Fruit fly (Drosophila melanogaster) whole organism, embryonic: ENCODE results near the gene CG13088.

Source experiments
- CG10274 ChIP-seq: fragments of 200-800 bp; sonication (Bioruptor generic); optimal IDR thresholded peaks from 3 replicates; lab custom pipeline; 2017; ENCODE audit warnings: missing biosample characterization, mild to moderate bottlenecking, missing genetic modification characterization
- CG11093 ChIP-seq: fragments of 200-800 bp; sonication (Bioruptor generic); IDR thresholded peaks from 3 replicates; pipeline ENCODE4 v1.3.6; 2022; ENCODE audit warnings: missing biosample characterization, missing genetic modification characterization
- CG14860 ChIP-seq: fragments of 200-800 bp; sonication (Bioruptor generic); IDR thresholded peaks from 3 replicates; pipeline ENCODE4 v1.3.6; 2022; ENCODE audit warnings: missing biosample characterization, missing genetic modification characterization; ENCODE audit not compliant: partially characterized antibody
- CG14965 ChIP-seq: fragments of 200-800 bp; sonication (Bioruptor generic); optimal IDR thresholded peaks from 2 replicates; lab custom pipeline; 2016; ENCODE audit warnings: missing biosample characterization, missing genetic modification characterization, borderline replicate concordance
- CG15479 ChIP-seq: fragments of 200-800 bp; sonication (Bioruptor generic); optimal IDR thresholded peaks from 3 replicates; lab custom pipeline; 2019; ENCODE audit warnings: missing biosample characterization, mild to moderate bottlenecking, missing genetic modification characterization, moderate library complexity
- CG15601 ChIP-seq: fragments of 200-800 bp; sonication (Bioruptor generic); optimal IDR thresholded peaks from 3 replicates; lab custom pipeline; 2019; ENCODE audit warnings: missing biosample characterization, mild to moderate bottlenecking, missing genetic modification characterization, moderate library complexity
- CG31365 ChIP-seq: fragments of 200-800 bp; sonication (Bioruptor generic); optimal IDR thresholded peaks from 2 replicates; lab custom pipeline; 2018; ENCODE audit warnings: missing biosample characterization, mild to moderate bottlenecking, missing genetic modification characterization
- CG3163 ChIP-seq: fragments of 200-800 bp; sonication (Bioruptor generic); optimal IDR thresholded peaks from 3 replicates; lab custom pipeline; 2016; ENCODE audit warnings: missing biosample characterization, missing genetic modification characterization
- CG42726 ChIP-seq: fragments of 200-800 bp; sonication (Bioruptor generic); IDR thresholded peaks from 2 replicates; pipeline ENCODE4 v1.3.6; 2022; ENCODE audit warnings: missing biosample characterization, missing genetic modification characterization; ENCODE audit not compliant: partially characterized antibody
- CG7357 ChIP-seq: fragments of 200-800 bp; sonication (Bioruptor generic); IDR thresholded peaks from 3 replicates; pipeline ENCODE4 v1.3.6; 2022; ENCODE audit warnings: missing biosample characterization, missing genetic modification characterization
- CG8924 ChIP-seq: fragments of 200-800 bp; optimal IDR thresholded peaks from 3 replicates; lab custom pipeline; 2019; ENCODE audit warnings: missing biosample characterization, mild to moderate bottlenecking, missing genetic modification characterization, moderate library complexity
- CG9817 ChIP-seq: fragments of 200-800 bp; sonication (Bioruptor generic); optimal IDR thresholded peaks from 2 replicates; lab custom pipeline; 2018; ENCODE audit warnings: missing biosample characterization, mild to moderate bottlenecking, missing genetic modification characterization, moderate library complexity
- Chrac-16 ChIP-seq: fragments of 200-800 bp; sonication (Bioruptor generic); optimal IDR thresholded peaks from 3 replicates; lab custom pipeline; 2016; ENCODE audit warnings: missing biosample characterization, missing genetic modification characterization
- ERR ChIP-seq: fragments of 200-800 bp; sonication (Bioruptor generic); optimal IDR thresholded peaks from 2 replicates; lab custom pipeline; 2016; ENCODE audit warnings: missing biosample characterization, missing genetic modification characterization
- Gug ChIP-seq: fragments of 200-800 bp; sonication (Bioruptor generic); IDR thresholded peaks from 4 replicates; pipeline ENCODE4 v1.3.6; 2022; ENCODE audit warnings: missing biosample characterization, missing genetic modification characterization
- Hr51 ChIP-seq, 2 experiments: fragments of 200-800 bp; sonication (Bioruptor generic); optimal IDR thresholded peaks; 2 replicates in 1 of 2; 3 replicates in 1 of 2; lab custom pipeline; 2016 to 2018; ENCODE audit warnings: missing biosample characterization in 2 of 2, missing genetic modification characterization in 2 of 2, mild to moderate bottlenecking in 1 of 2, moderate library complexity in 1 of 2
- Lpt ChIP-seq: fragments of >200 bp; optimal IDR thresholded peaks from 2 replicates; lab custom pipeline; 2018; ENCODE audit warnings: missing biosample characterization, missing genetic modification characterization
- NC2α ChIP-seq: fragments of 200-800 bp; sonication (Bioruptor generic); optimal IDR thresholded peaks from 2 replicates; lab custom pipeline; 2016; ENCODE audit warnings: missing biosample characterization, missing genetic modification characterization
- Nf-YA ChIP-seq: fragments of 200-800 bp; sonication (Bioruptor generic); IDR thresholded peaks from 2 replicates; pipeline ENCODE4 v1.3.6; 2022; ENCODE audit warnings: missing biosample characterization, missing genetic modification characterization
- Nf-YB ChIP-seq: fragments of 200-800 bp; sonication (Bioruptor generic); optimal IDR thresholded peaks from 3 replicates; lab custom pipeline; 2019; ENCODE audit warnings: missing biosample characterization, mild to moderate bottlenecking, missing genetic modification characterization, moderate library complexity
- Optix ChIP-seq: fragments of 200-800 bp; sonication (Bioruptor generic); IDR thresholded peaks from 3 replicates; pipeline ENCODE4 v1.3.6; 2022; ENCODE audit warnings: missing biosample characterization, missing genetic modification characterization
- Poxn ChIP-seq: fragments of 200-800 bp; sonication (Bioruptor generic); IDR thresholded peaks from 2 replicates; pipeline ENCODE4 v1.3.6; 2022; ENCODE audit warnings: missing biosample characterization, missing genetic modification characterization
- Ptx1 ChIP-seq: fragments of 200-800 bp; sonication (Bioruptor generic); IDR thresholded peaks from 2 replicates; pipeline ENCODE4 v1.3.6; 2022; ENCODE audit warnings: missing biosample characterization, missing genetic modification characterization
- Ravus ChIP-seq: fragments of 200-800 bp; sonication (Bioruptor generic); IDR thresholded peaks from 2 replicates; pipeline ENCODE4 v1.3.6; 2022; ENCODE audit warnings: missing biosample characterization, missing genetic modification characterization
- Xbp1 ChIP-seq: fragments of 200-800 bp; sonication (Bioruptor generic); optimal IDR thresholded peaks from 3 replicates; lab custom pipeline; 2016; ENCODE audit warnings: missing biosample characterization, mild to moderate bottlenecking, missing genetic modification characterization
- bab2 ChIP-seq: fragments of 200-800 bp; sonication (Bioruptor generic); optimal IDR thresholded peaks from 2 replicates; lab custom pipeline; 2016; ENCODE audit warnings: missing biosample characterization, missing genetic modification characterization
- bowl ChIP-seq: fragments of 200-800 bp; sonication (Bioruptor generic); IDR thresholded peaks from 2 replicates; pipeline ENCODE4 v1.3.6; 2022; ENCODE audit warnings: missing biosample characterization, missing genetic modification characterization
- cato ChIP-seq: fragments of 200-800 bp; sonication (Bioruptor generic); optimal IDR thresholded peaks from 2 replicates; lab custom pipeline; 2016; ENCODE audit warnings: missing biosample characterization, missing genetic modification characterization, borderline replicate concordance
- croc ChIP-seq: fragments of 200-800 bp; sonication (Bioruptor generic); conservative IDR thresholded peaks from 3 replicates; pipeline ENCODE4 v1.3.6; 2022; ENCODE audit warnings: missing biosample characterization, missing genetic modification characterization
- dpn ChIP-seq, 2 experiments: fragments of 200-800 bp; sonication (Bioruptor generic); optimal IDR thresholded peaks; 3 replicates each; lab custom pipeline; 2016; ENCODE audit warnings: missing biosample characterization in 2 of 2, missing genetic modification characterization in 2 of 2
- gcm2 ChIP-seq: fragments of 200-800 bp; sonication (Bioruptor generic); optimal IDR thresholded peaks from 2 replicates; lab custom pipeline; 2016; ENCODE audit warnings: missing biosample characterization, missing genetic modification characterization
- hkb ChIP-seq, 2 experiments: fragments of 200-800 bp in 1 of 2; fragments of >200 bp in 1 of 2; sonication (Bioruptor generic) in 1 of 2; IDR thresholded peaks in 1 of 2; optimal IDR thresholded peaks in 1 of 2; 2 replicates each; pipeline versions ENCODE4 v1.3.6 to Lab custom; 2017 to 2022; ENCODE audit warnings: missing biosample characterization in 1 of 2, missing genetic modification characterization in 1 of 2
- inv ChIP-seq: fragments of 200-800 bp; sonication (Bioruptor generic); IDR thresholded peaks from 2 replicates; pipeline ENCODE4 v1.3.6; 2022; ENCODE audit warnings: missing biosample characterization, missing genetic modification characterization; ENCODE audit not compliant: partially characterized antibody
- kay ChIP-seq: fragments of 200-800 bp; sonication (Bioruptor generic); optimal IDR thresholded peaks from 2 replicates; lab custom pipeline; 2016; ENCODE audit warnings: missing biosample characterization, missing genetic modification characterization
- kni ChIP-seq: fragments of 200-800 bp; sonication (Bioruptor generic); optimal IDR thresholded peaks from 3 replicates; lab custom pipeline; 2017; ENCODE audit warnings: mild to moderate bottlenecking, missing biosample characterization, missing genetic modification reagents, missing genetic modification characterization
- lola ChIP-seq, 3 experiments: fragments of >200 bp in 2 of 3; fragments of 200-800 bp in 1 of 3; sonication (Bioruptor generic) in 1 of 3; optimal IDR thresholded peaks; 2 replicates each; lab custom pipeline; 2017 to 2019; ENCODE audit warnings: missing biosample characterization in 3 of 3, missing genetic modification characterization in 3 of 3, mild to moderate bottlenecking in 1 of 3, moderate library complexity in 1 of 3
- mirr ChIP-seq: fragments of 200-800 bp; sonication (Bioruptor generic); optimal IDR thresholded peaks from 3 replicates; lab custom pipeline; 2018; ENCODE audit warnings: missing biosample characterization, mild to moderate bottlenecking, missing genetic modification characterization
- odd ChIP-seq: fragments of 200-800 bp; sonication (Bioruptor generic); optimal IDR thresholded peaks from 2 replicates; lab custom pipeline; 2017; ENCODE audit warnings: missing biosample characterization, mild to moderate bottlenecking, missing genetic modification characterization
- onecut ChIP-seq: fragments of 200-800 bp; sonication (Bioruptor generic); IDR thresholded peaks from 2 replicates; pipeline ENCODE4 v1.3.6; 2022; ENCODE audit warnings: missing biosample characterization, missing genetic modification characterization
- org-1 ChIP-seq: fragments of 200-800 bp; sonication (Bioruptor generic); optimal IDR thresholded peaks from 2 replicates; lab custom pipeline; 2017; ENCODE audit warnings: missing biosample characterization, missing genetic modification characterization
- row ChIP-seq: fragments of 200-800 bp; sonication (Bioruptor generic); IDR thresholded peaks from 3 replicates; pipeline ENCODE4 v1.3.6; 2022; ENCODE audit warnings: missing biosample characterization, missing genetic modification characterization
- shn ChIP-seq: fragments of 200-800 bp; sonication (Bioruptor generic); optimal IDR thresholded peaks from 3 replicates; lab custom pipeline; 2016; ENCODE audit warnings: missing biosample characterization, missing genetic modification characterization
- stc ChIP-seq: fragments of 200-800 bp; sonication (Bioruptor generic); IDR thresholded peaks from 2 replicates; pipeline ENCODE4 v1.3.6; 2022; ENCODE audit warnings: missing biosample characterization, missing genetic modification characterization
- tin ChIP-seq: fragments of 200-800 bp; sonication (Bioruptor generic); optimal IDR thresholded peaks from 3 replicates; lab custom pipeline; 2016; ENCODE audit warnings: missing biosample characterization, missing genetic modification characterization
- tll ChIP-seq, 2 experiments: fragments of 200-800 bp in 1 of 2; fragments of >200 bp in 1 of 2; sonication (Bioruptor generic) in 1 of 2; optimal IDR thresholded peaks; 2 replicates each; lab custom pipeline; 2017 to 2019; ENCODE audit warnings: missing biosample characterization in 2 of 2, missing genetic modification characterization in 2 of 2, mild to moderate bottlenecking in 1 of 2, moderate library complexity in 1 of 2
- toy ChIP-seq: fragments of 200-800 bp; sonication (Bioruptor generic); IDR thresholded peaks from 2 replicates; pipeline ENCODE4 v1.3.6; 2022; ENCODE audit warnings: missing biosample characterization, missing genetic modification characterization
- z ChIP-seq: fragments of 200-800 bp; sonication (Bioruptor generic); IDR thresholded peaks from 3 replicates; pipeline ENCODE4 v1.3.6; 2022; ENCODE audit warnings: missing biosample characterization, missing genetic modification characterization
- zfh1 ChIP-seq: fragments of 200-800 bp; sonication (Bioruptor generic); IDR thresholded peaks from 3 replicates; pipeline ENCODE4 v1.3.6; 2022; ENCODE audit warnings: missing biosample characterization, missing genetic modification characterization

CG13088 gene

dm6 chr2L:8535394-8536176 is 46.8 kb downstream of the CG13088 start (continued):
- TF ChIP-seq hkb (optimal IDR thresholded peaks at IDR 0.05; lab: Kevin White, UChicago): no peak
- peak; percentile 71; the same call in 1 of the 2 replicates for TF ChIP-seq hkb (GFP tag; IDR thresholded peaks at IDR 0.05; lab: Robert Waterston, UW)
- peak; percentile 84 for TF ChIP-seq tin (GFP tag; lab: Kevin White, UChicago)
- TF ChIP-seq kni: peak; percentile 81
- no peak for TF ChIP-seq tll (GFP tag; optimal IDR thresholded peaks at IDR 0.05; lab: Kevin White, UChicago)
- TF ChIP-seq CG14965 (GFP tag; lab: Kevin White, UChicago): no peak
- TF ChIP-seq z (GFP tag; lab: Robert Waterston, UW): no peak; the same call in 2 of the 3 replicates
- peak; percentile 84 for TF ChIP-seq CG10274
- TF ChIP-seq org-1 (GFP tag; lab: Kevin White, UChicago): peak; percentile 88
- TF ChIP-seq CG9817: peak; percentile 75
- TF ChIP-seq CG3163 (GFP tag; lab: Kevin White, UChicago): peak; percentile 76
- TF ChIP-seq shn (GFP tag; lab: Kevin White, UChicago): no peak
- TF ChIP-seq Optix (GFP tag; lab: Robert Waterston, UW): peak; percentile 62; the same call in 2 of the 3 replicates
- TF ChIP-seq bab2: no peak
- TF ChIP-seq NC2α (GFP tag; lab: Kevin White, UChicago): no peak
- TF ChIP-seq Gug (GFP tag; lab: Robert Waterston, UW): peak; percentile 50; the same call in 1 of the 4 replicates
- no peak for TF ChIP-seq CG42726 (GFP tag; lab: Robert Waterston, UW)
- TF ChIP-seq onecut: no peak; the same call in 1 of the 2 replicates
- TF ChIP-seq inv (GFP tag; lab: Robert Waterston, UW): no peak
- TF ChIP-seq cato (GFP tag; lab: Kevin White, UChicago): peak; percentile 86
- peak; percentile 86 for TF ChIP-seq Nf-YB (GFP tag; lab: Kevin White, UChicago)
- no peak for TF ChIP-seq Lpt (GFP tag; lab: Kevin White, UChicago)
- TF ChIP-seq dpn (GFP tag; optimal IDR thresholded peaks at IDR 0.05; lab: Kevin White, UChicago): peak; percentile 42 to 80
- peak; percentile 92 for TF ChIP-seq CG15601 (tag; lab: Kevin White, UChicago)
- TF ChIP-seq croc (GFP tag; lab: Robert Waterston, UW): peak; percentile 81
- peak; percentile 63 for TF ChIP-seq Poxn
- peak; percentile 0 for TF ChIP-seq CG31365 (tag; lab: Kevin White, UChicago)
- peak; percentile 78 for TF ChIP-seq CG7357
- TF ChIP-seq Hr51 (GFP tag; optimal IDR thresholded peaks at IDR 0.05; lab: Kevin White, UChicago): peak in 1 of 2 experiments; percentile 96
- TF ChIP-seq CG8924 (tag; lab: Kevin White, UChicago): peak; percentile 96
- TF ChIP-seq Ravus (GFP tag; lab: Robert Waterston, UW): peak; percentile 30
- peak; percentile 45; the same call in 1 of the 2 replicates for TF ChIP-seq toy (GFP tag; lab: Robert Waterston, UW)
- TF ChIP-seq CG15479 (GFP tag; lab: Kevin White, UChicago): no peak
- peak; percentile 23 for TF ChIP-seq kay (GFP tag; lab: Kevin White, UChicago)
- peak; percentile 67 for TF ChIP-seq stc (GFP tag; lab: Robert Waterston, UW)
- peak; percentile 26; the same call in 1 of the 2 replicates for TF ChIP-seq Nf-YA
- TF ChIP-seq gcm2 (GFP tag; lab: Kevin White, UChicago): no peak
- TF ChIP-seq bowl (GFP tag; lab: Robert Waterston, UW): no peak
- no peak for TF ChIP-seq mirr
- TF ChIP-seq Xbp1 (GFP tag; lab: Kevin White, UChicago): peak; percentile 90
- peak; percentile 83 for TF ChIP-seq Ptx1 (GFP tag; lab: Robert Waterston, UW)
- peak; percentile 76; the same call in 1 of the 3 replicates for TF ChIP-seq CG11093 (GFP tag; lab: Robert Waterston, UW)
- peak; percentile 92 for TF ChIP-seq row (GFP tag; lab: Robert Waterston, UW)
- peak in 1 of 3 experiments; percentile 96 for TF ChIP-seq lola (GFP tag; optimal IDR thresholded peaks at IDR 0.05; lab: Kevin White, UChicago)
- TF ChIP-seq zfh1: peak; percentile 60
- no peak for TF ChIP-seq CG14860 (GFP tag; lab: Robert Waterston, UW)
- no peak for TF ChIP-seq ERR (GFP tag; lab: Kevin White, UChicago)
- peak; percentile 93 for TF ChIP-seq odd
- peak; percentile 75 for TF ChIP-seq Chrac-16 (GFP tag; lab: Kevin White, UChicago)
